Worm (Caenorhabditis elegans) whole organism, L1 larva: Measurements from ENCODE around the gene F56H9.2.

Experiments used
- C34B4.2 ChIP-seq: sonication (generic microtip); optimal IDR thresholded peaks from 2 replicates; lab custom pipeline; 2017; ENCODE audit warnings: mild to moderate bottlenecking, missing genetic modification characterization, missing compliant biosample characterization
- ama-1 ChIP-seq: fragments of 150-350 bp; optimal IDR thresholded peaks from 2 replicates; lab custom pipeline; 2014
- blmp-1 ChIP-seq: fragments of 150-350 bp; optimal IDR thresholded peaks from 2 replicates; lab custom pipeline; 2014; ENCODE audit warnings: missing biosample characterization, missing genetic modification characterization
- ceh-8 ChIP-seq: fragments of 200-800 bp; sonication (Bioruptor generic); optimal IDR thresholded peaks from 2 replicates; lab custom pipeline; 2018; ENCODE audit warnings: mild to moderate bottlenecking, missing genetic modification characterization, moderate library complexity, missing compliant biosample characterization
- ceh-88 ChIP-seq: fragments of 200-800 bp; sonication (Bioruptor generic); IDR thresholded peaks from 2 replicates; pipeline ENCODE4 v1.3.6; 2022; ENCODE audit warnings: missing genetic modification characterization, missing compliant biosample characterization
- ceh-90 ChIP-seq: sonication (generic microtip); optimal IDR thresholded peaks from 2 replicates; lab custom pipeline; 2016; ENCODE audit warnings: missing genetic modification characterization, missing compliant biosample characterization
- efl-1 ChIP-seq, 4 experiments: fragments of 150-350 bp; optimal IDR thresholded peaks in 3 of 4; peaks in 1 of 4; 1 replicate in 1 of 4; 2 replicates in 3 of 4; lab custom pipeline; 2014; ENCODE audit warnings: missing biosample characterization in 2 of 4, missing genetic modification characterization in 2 of 4, missing genetic modification reagents in 2 of 4
- egl-27 ChIP-seq, 2 experiments: fragments of 150-350 bp in 1 of 2; sonication (generic microtip); optimal IDR thresholded peaks; 3 replicates each; lab custom pipeline; 2017 to 2018; ENCODE audit warnings: missing biosample characterization in 2 of 2, missing genetic modification characterization in 2 of 2, missing genetic modification reagents in 2 of 2
- elt-2 ChIP-seq: sonication (generic microtip); optimal IDR thresholded peaks from 2 replicates; lab custom pipeline; 2016; ENCODE audit warnings: missing genetic modification characterization, mild to moderate bottlenecking, inconsistent platforms, missing compliant biosample characterization, missing genetic modification reagents
- elt-3 ChIP-seq, 6 experiments: fragments of 150-350 bp in 1 of 6; sonication (generic microtip); optimal IDR thresholded peaks; 2 replicates each; lab custom pipeline; 2017 to 2018; ENCODE audit warnings: missing biosample characterization in 6 of 6, missing genetic modification characterization in 6 of 6, inconsistent platforms in 1 of 6
- ets-5 ChIP-seq: fragments of 200-800 bp; sonication (Bioruptor generic); IDR thresholded peaks from 2 replicates; pipeline ENCODE4 v1.3.6; 2022; ENCODE audit warnings: missing genetic modification characterization, missing compliant biosample characterization
- fkh-10 ChIP-seq: sonication (generic microtip); optimal IDR thresholded peaks from 2 replicates; lab custom pipeline; 2017; ENCODE audit warnings: missing biosample characterization, missing genetic modification reagents, missing genetic modification characterization
- fkh-8 ChIP-seq: sonication (generic microtip); optimal IDR thresholded peaks from 2 replicates; lab custom pipeline; 2016; ENCODE audit warnings: mild to moderate bottlenecking, missing genetic modification characterization, missing compliant biosample characterization
- hlh-17 ChIP-seq: fragments of 200-800 bp; sonication (Bioruptor generic); optimal IDR thresholded peaks from 2 replicates; lab custom pipeline; 2018; ENCODE audit warnings: missing genetic modification characterization, mild to moderate bottlenecking, missing compliant biosample characterization, moderate library complexity, borderline replicate concordance
- hlh-4 ChIP-seq: sonication (generic microtip); optimal IDR thresholded peaks from 2 replicates; lab custom pipeline; 2016; ENCODE audit warnings: mild to moderate bottlenecking, missing genetic modification characterization, missing compliant biosample characterization
- irx-1 ChIP-seq: sonication (generic microtip); optimal IDR thresholded peaks from 2 replicates; lab custom pipeline; 2016; ENCODE audit warnings: missing genetic modification characterization, missing compliant biosample characterization
- isw-1 ChIP-seq: fragments of 200-800 bp; sonication (Bioruptor generic); IDR thresholded peaks from 2 replicates; pipeline ENCODE4 v1.3.6; 2022; ENCODE audit warnings: missing genetic modification characterization, missing compliant biosample characterization
- jun-1 ChIP-seq: fragments of 150-350 bp; optimal IDR thresholded peaks from 2 replicates; lab custom pipeline; 2014; ENCODE audit warnings: missing biosample characterization, missing genetic modification reagents, missing genetic modification characterization
- lin-13 ChIP-seq: fragments of 150-350 bp; optimal IDR thresholded peaks from 2 replicates; lab custom pipeline; 2014; ENCODE audit warnings: missing biosample characterization, missing genetic modification reagents, missing genetic modification characterization
- lin-14 ChIP-seq: fragments of 200-800 bp; sonication (Bioruptor generic); optimal IDR thresholded peaks from 2 replicates; lab custom pipeline; 2018; ENCODE audit warnings: mild to moderate bottlenecking, missing genetic modification characterization, moderate library complexity, missing compliant biosample characterization
- lin-15B ChIP-seq: fragments of 150-350 bp; sonication (generic microtip); optimal IDR thresholded peaks from 3 replicates; lab custom pipeline; 2014; ENCODE audit warnings: missing biosample characterization, missing genetic modification characterization
- lin-35 ChIP-seq, 2 experiments: fragments of 150-350 bp; optimal IDR thresholded peaks; 2 replicates each; lab custom pipeline; 2014; ENCODE audit warnings: missing biosample characterization in 2 of 2, missing genetic modification characterization in 2 of 2, missing genetic modification reagents in 2 of 2
- lin-39 ChIP-seq: fragments of 150-350 bp; optimal IDR thresholded peaks from 2 replicates; lab custom pipeline; 2014; ENCODE audit warnings: missing biosample characterization, missing genetic modification reagents, missing genetic modification characterization
- mdl-1 ChIP-seq, 2 experiments: fragments of 150-350 bp; optimal IDR thresholded peaks; 2 replicates each; lab custom pipeline; 2014 to 2017; ENCODE audit warnings: missing biosample characterization in 2 of 2, missing genetic modification characterization in 2 of 2, inconsistent platforms in 1 of 2
- nhr-11 ChIP-seq: fragments of 150-350 bp; optimal IDR thresholded peaks from 2 replicates; lab custom pipeline; 2014; ENCODE audit warnings: missing biosample characterization, missing genetic modification characterization
- nhr-71 ChIP-seq: sonication (generic microtip); optimal IDR thresholded peaks from 2 replicates; lab custom pipeline; 2016; ENCODE audit warnings: mild to moderate bottlenecking, missing genetic modification characterization, moderate library complexity, missing compliant biosample characterization
- nhr-90 ChIP-seq: sonication (generic microtip); optimal IDR thresholded peaks from 2 replicates; lab custom pipeline; 2016; ENCODE audit warnings: mild to moderate bottlenecking, missing genetic modification characterization, missing compliant biosample characterization; ENCODE audit not compliant: poor library complexity
- pqm-1 ChIP-seq: sonication (generic microtip); optimal IDR thresholded peaks from 3 replicates; lab custom pipeline; 2017; ENCODE audit warnings: missing biosample characterization, missing genetic modification characterization
- rnt-1 ChIP-seq: sonication (generic microtip); optimal IDR thresholded peaks from 2 replicates; lab custom pipeline; 2016; ENCODE audit warnings: mild to moderate bottlenecking, missing genetic modification characterization, moderate library complexity, missing compliant biosample characterization
- snpc-4 ChIP-seq: fragments of 150-350 bp; optimal IDR thresholded peaks from 2 replicates; lab custom pipeline; 2014; ENCODE audit warnings: missing biosample characterization, missing genetic modification characterization
- snu-23 ChIP-seq: sonication (generic microtip); optimal IDR thresholded peaks from 2 replicates; lab custom pipeline; 2016; ENCODE audit warnings: missing genetic modification characterization, missing compliant biosample characterization
- sox-4 ChIP-seq: sonication (generic microtip); optimal IDR thresholded peaks from 2 replicates; lab custom pipeline; 2016; ENCODE audit warnings: missing genetic modification characterization, missing compliant biosample characterization
- swsn-7 ChIP-seq: sonication (generic microtip); optimal IDR thresholded peaks from 2 replicates; lab custom pipeline; 2016; ENCODE audit warnings: missing genetic modification characterization, missing compliant biosample characterization
- unc-62 ChIP-seq: fragments of 150-350 bp; optimal IDR thresholded peaks from 2 replicates; lab custom pipeline; 2014; ENCODE audit warnings: missing biosample characterization, missing genetic modification reagents, missing genetic modification characterization
- unc-86 ChIP-seq: sonication (generic microtip); optimal IDR thresholded peaks from 2 replicates; lab custom pipeline; 2016; ENCODE audit warnings: missing genetic modification characterization, missing compliant biosample characterization
- vab-15 ChIP-seq: sonication (generic microtip); optimal IDR thresholded peaks from 2 replicates; lab custom pipeline; 2017; ENCODE audit warnings: missing genotype, mild to moderate bottlenecking, missing genetic modification characterization, missing compliant biosample characterization
- ztf-11 ChIP-seq, 2 experiments: sonication (generic microtip); optimal IDR thresholded peaks; 2 replicates each; lab custom pipeline; 2016 to 2017; ENCODE audit warnings: missing genetic modification characterization in 2 of 2, missing biosample characterization in 1 of 2, missing compliant biosample characterization in 1 of 2
- ztf-4 ChIP-seq: fragments of 150-350 bp; optimal IDR thresholded peaks from 2 replicates; lab custom pipeline; 2014; ENCODE audit warnings: missing biosample characterization, missing genetic modification characterization

The F56H9.2 gene

ce11 chrV:12636248-12636647, 1.2 kb upstream of the F56H9.2 start (continued):
- TF ChIP-seq swsn-7 (tag; lab: Kevin White, UChicago) (peak; percentile 27), blmp-1 (tag; lab: Kevin White, UChicago) (peak; percentile 54), rnt-1 (tag; lab: Kevin White, UChicago) (peak; percentile 88), isw-1 (no peak), ama-1 (lab: Kevin White, UChicago) (no peak), egl-27 (tag; optimal IDR thresholded peaks at IDR 0.05; lab: Kevin White, UChicago) (no peak), nhr-11 (tag; lab: Kevin White, UChicago) (no peak), lin-15B (tag; lab: Kevin White, UChicago) (no peak), nhr-71 (tag; lab: Kevin White, UChicago) (peak; percentile 91), lin-14 (peak; percentile 87), ceh-90 (no peak), ztf-11 (tag; optimal IDR thresholded peaks at IDR 0.05; lab: Kevin White, UChicago) (no peak), vab-15 (tag; lab: Kevin White, UChicago) (no peak), C34B4.2 (tag; lab: Kevin White, UChicago) (no peak), fkh-10 (GFP tag; lab: Kevin White, UChicago) (no peak), lin-39 (peak; percentile 54), elt-3 (tag; optimal IDR thresholded peaks at IDR 0.05; lab: Kevin White, UChicago) (peak in 2 of 6 experiments; percentile 13 to 39), ceh-88 (no peak)

ce11 chrV:12637764-12638502, 470 bp downstream of the F56H9.2 start:
- TF ChIP-seq egl-27 (tag; optimal IDR thresholded peaks at IDR 0.05; lab: Kevin White, UChicago) = no peak
- no peak for TF ChIP-seq C34B4.2 (tag; lab: Kevin White, UChicago)
- TF ChIP-seq elt-2 (tag; lab: Kevin White, UChicago) = peak; percentile 86
- TF ChIP-seq pqm-1 = peak; percentile 46
- TF ChIP-seq blmp-1 (tag; lab: Kevin White, UChicago) = peak; percentile 14
- peak; percentile 12 for TF ChIP-seq ama-1 (lab: Kevin White, UChicago)
- TF ChIP-seq elt-3 (tag; optimal IDR thresholded peaks at IDR 0.05; lab: Kevin White, UChicago) = peak in 1 of 6 experiments; percentile 3
- TF ChIP-seq lin-35 (GFP tag; optimal IDR thresholded peaks at IDR 0.05; lab: Kevin White, UChicago) = peak in 1 of 2 experiments; percentile 10
- peak; percentile 3 for TF ChIP-seq lin-14
- TF ChIP-seq hlh-17 (GFP tag; lab: Kevin White, UChicago) = no peak
- TF ChIP-seq rnt-1 (tag; lab: Kevin White, UChicago) = peak; percentile 19
- TF ChIP-seq lin-13 (GFP tag; lab: Kevin White, UChicago) = peak; percentile 3
- TF ChIP-seq fkh-8 (tag; lab: Kevin White, UChicago) = no peak
- TF ChIP-seq unc-86 = no peak
- TF ChIP-seq nhr-90 (tag; lab: Kevin White, UChicago) = peak; percentile 30
- no peak for TF ChIP-seq fkh-10 (GFP tag; lab: Kevin White, UChicago)
- TF ChIP-seq efl-1 (optimal IDR thresholded peaks at IDR 0.05; lab: Kevin White, UChicago) = no peak
- TF ChIP-seq efl-1 (GFP tag; optimal IDR thresholded peaks at IDR 0.05 in 1 of 2; lab: Kevin White, UChicago) = peak in 1 of 2 experiments; percentile 31
- TF ChIP-seq nhr-11 (tag; lab: Kevin White, UChicago) = no peak

- TF ChIP-seq irx-1 (tag; lab: Kevin White, UChicago) (no peak), unc-62 (no peak), ceh-8 (GFP tag; lab: Kevin White, UChicago) (no peak), jun-1 (tag; lab: Kevin White, UChicago) (no peak), snpc-4 (tag; lab: Kevin White, UChicago) (no peak), fkh-10 (GFP tag; lab: Kevin White, UChicago) (no peak), mdl-1 (tag; optimal IDR thresholded peaks at IDR 0.05; lab: Kevin White, UChicago) (no peak), ets-5 (GFP tag; lab: Robert Waterston, UW) (no peak), hlh-4 (tag; lab: Kevin White, UChicago) (no peak), ztf-4 (tag; lab: Kevin White, UChicago) (no peak), C34B4.2 (tag; lab: Kevin White, UChicago) (no peak), sox-4 (no peak), snu-23 (GFP tag; lab: Kevin White, UChicago) (no peak)
- TF ChIP-seq, all 84 proteins: peak for 0
Observed at ce11 chrV:12640384-12640783, 2.9 kb downstream of the F56H9.2 start, which contains the start of gene gpa-8. Gene gpa-8 (minus strand): TSS chrV:12640484.
